Worm (Caenorhabditis elegans): Measurements from ENCODE around the gene F53A2.3.

ce11 chrIII:13370980-13371379 lies 31.4 kb upstream of the F53A2.3 start, which contains the start of gene T03F6.9:
- TF ChIP-seq hlh-26 (GFP tag; conservative IDR thresholded peaks at IDR 0.05): no peak
- no peak for TF ChIP-seq madf-6 (GFP tag; IDR thresholded peaks at IDR 0.05)
- TF ChIP-seq somi-1 (GFP tag; optimal IDR thresholded peaks at IDR 0.05): no peak
- no peak for TF ChIP-seq him-1 (tag; optimal IDR thresholded peaks at IDR 0.05)
- TF ChIP-seq nhr-179 (tag; optimal IDR thresholded peaks at IDR 0.05): no peak

All from whole organism, young adult.